Fruit fly (Drosophila melanogaster) whole organism, embryonic: ENCODE results near the gene Taf10.

Experiments used
- CG10209 ChIP-seq: fragments of 200-800 bp; sonication (Bioruptor generic); optimal IDR thresholded peaks from 3 replicates; lab custom pipeline; 2017; ENCODE audit warnings: missing biosample characterization, mild to moderate bottlenecking, missing genetic modification characterization, missing genetic modification reagents
- CG10431 ChIP-seq: fragments of 200-800 bp; sonication (Bioruptor generic); optimal IDR thresholded peaks from 3 replicates; lab custom pipeline; 2018; ENCODE audit warnings: missing biosample characterization, mild to moderate bottlenecking, missing genetic modification characterization
- CG11093 ChIP-seq: fragments of 200-800 bp; sonication (Bioruptor generic); IDR thresholded peaks from 3 replicates; pipeline ENCODE4 v1.3.6; 2022; ENCODE audit warnings: missing biosample characterization, missing genetic modification characterization
- CG11504 ChIP-seq: fragments of 200-800 bp; sonication (Bioruptor generic); optimal IDR thresholded peaks from 3 replicates; lab custom pipeline; 2019; ENCODE audit warnings: missing biosample characterization, mild to moderate bottlenecking, missing genetic modification characterization, moderate library complexity
- CG11560 ChIP-seq: fragments of 200-800 bp; sonication (Bioruptor generic); IDR thresholded peaks from 3 replicates; pipeline ENCODE4 v1.3.6; 2022; ENCODE audit warnings: missing biosample characterization, missing genetic modification characterization
- CG1233 ChIP-seq: fragments of 200-800 bp; sonication (Bioruptor generic); optimal IDR thresholded peaks from 4 replicates; lab custom pipeline; 2018; ENCODE audit warnings: missing biosample characterization, mild to moderate bottlenecking, missing genetic modification characterization
- CG12391 ChIP-seq: fragments of 200-800 bp; sonication (Bioruptor generic); optimal IDR thresholded peaks from 3 replicates; lab custom pipeline; 2018; ENCODE audit warnings: missing biosample characterization, mild to moderate bottlenecking, missing genetic modification characterization, moderate library complexity
- CG12769 ChIP-seq: fragments of 200-800 bp; sonication (Bioruptor generic); optimal IDR thresholded peaks from 2 replicates; lab custom pipeline; 2019; ENCODE audit warnings: missing biosample characterization, mild to moderate bottlenecking, missing genetic modification characterization, moderate library complexity
- CG13287 ChIP-seq: fragments of 200-800 bp; sonication (Bioruptor generic); IDR thresholded peaks from 2 replicates; pipeline ENCODE4 v1.3.6; 2022; ENCODE audit warnings: missing biosample characterization, missing genetic modification characterization; ENCODE audit not compliant: partially characterized antibody
- CG13775 ChIP-seq: fragments of 200-800 bp; sonication (Bioruptor generic); optimal IDR thresholded peaks from 3 replicates; lab custom pipeline; 2017; ENCODE audit warnings: missing biosample characterization, mild to moderate bottlenecking, missing genetic modification characterization
- CG13894 ChIP-seq: fragments of 200-800 bp; sonication (Bioruptor generic); optimal IDR thresholded peaks from 3 replicates; lab custom pipeline; 2018; ENCODE audit warnings: missing biosample characterization, mild to moderate bottlenecking, missing genetic modification characterization, moderate library complexity
- CG18262 ChIP-seq: fragments of 200-800 bp; optimal IDR thresholded peaks from 3 replicates; lab custom pipeline; 2019; ENCODE audit warnings: missing biosample characterization, mild to moderate bottlenecking, missing genetic modification characterization, moderate library complexity
- CG18764 ChIP-seq: fragments of 200-800 bp; sonication (Bioruptor generic); optimal IDR thresholded peaks from 3 replicates; lab custom pipeline; 2016; ENCODE audit warnings: missing biosample characterization, missing genetic modification characterization
- CG2120 ChIP-seq: fragments of 200-800 bp; sonication (Bioruptor generic); optimal IDR thresholded peaks from 3 replicates; lab custom pipeline; 2016; ENCODE audit warnings: missing biosample characterization, missing genetic modification characterization
- CG2678 ChIP-seq: fragments of 200-800 bp; sonication (Bioruptor generic); optimal IDR thresholded peaks from 3 replicates; lab custom pipeline; 2019; ENCODE audit warnings: missing biosample characterization, mild to moderate bottlenecking, missing genetic modification characterization, moderate library complexity
- CG30403 ChIP-seq: fragments of 200-800 bp; sonication (Bioruptor generic); optimal IDR thresholded peaks from 3 replicates; lab custom pipeline; 2016; ENCODE audit warnings: missing biosample characterization, missing genetic modification characterization
- CG3847 ChIP-seq: fragments of 200-800 bp; sonication (Bioruptor generic); IDR thresholded peaks from 2 replicates; pipeline ENCODE4 v1.3.6; 2022; ENCODE audit warnings: missing biosample characterization, missing genetic modification characterization
- CG4424 ChIP-seq: fragments of 200-800 bp; sonication (Bioruptor generic); optimal IDR thresholded peaks from 3 replicates; lab custom pipeline; 2016; ENCODE audit warnings: missing biosample characterization, missing genetic modification characterization
- CG5953 ChIP-seq: fragments of 200-800 bp; sonication (Bioruptor generic); IDR thresholded peaks from 2 replicates; pipeline ENCODE4 v1.3.6; 2022; ENCODE audit warnings: missing biosample characterization, missing genetic modification characterization
- CG6272 ChIP-seq: fragments of 200-800 bp; sonication (Bioruptor generic); IDR thresholded peaks from 2 replicates; pipeline ENCODE4 v1.3.6; 2022; ENCODE audit warnings: missing biosample characterization, missing genetic modification characterization
- CG6654 ChIP-seq: fragments of 200-800 bp; sonication (Bioruptor generic); optimal IDR thresholded peaks from 2 replicates; lab custom pipeline; 2017; ENCODE audit warnings: missing biosample characterization, mild to moderate bottlenecking, missing genetic modification characterization
- CG6689 ChIP-seq: fragments of 200-800 bp; sonication (Bioruptor generic); IDR thresholded peaks from 2 replicates; pipeline ENCODE4 v1.3.6; 2022; ENCODE audit warnings: missing biosample characterization, missing genetic modification characterization
- CG7357 ChIP-seq: fragments of 200-800 bp; sonication (Bioruptor generic); IDR thresholded peaks from 3 replicates; pipeline ENCODE4 v1.3.6; 2022; ENCODE audit warnings: missing biosample characterization, missing genetic modification characterization
- CG7372 ChIP-seq: fragments of 200-800 bp; sonication (Bioruptor generic); IDR thresholded peaks from 2 replicates; pipeline ENCODE4 v1.3.6; 2022; ENCODE audit warnings: missing biosample characterization, missing genetic modification characterization
- CG8924 ChIP-seq: fragments of 200-800 bp; optimal IDR thresholded peaks from 3 replicates; lab custom pipeline; 2019; ENCODE audit warnings: missing biosample characterization, mild to moderate bottlenecking, missing genetic modification characterization, moderate library complexity
- CoRest ChIP-seq: fragments of 200-800 bp; sonication (Bioruptor generic); optimal IDR thresholded peaks from 3 replicates; lab custom pipeline; 2018; ENCODE audit warnings: missing biosample characterization, mild to moderate bottlenecking, missing genetic modification characterization, moderate library complexity
- Hr3 ChIP-seq: fragments of 200-800 bp; sonication (Bioruptor generic); optimal IDR thresholded peaks from 3 replicates; lab custom pipeline; 2016; ENCODE audit warnings: missing biosample characterization, missing genetic modification characterization
- Med ChIP-seq: fragments of 200-800 bp; sonication (Bioruptor generic); peaks from one replicate; lab custom pipeline; 2016; ENCODE audit warnings: missing biosample characterization, missing genetic modification characterization, mild to moderate bottlenecking, inconsistent platforms, moderate library complexity
- Ptx1 ChIP-seq: fragments of 200-800 bp; sonication (Bioruptor generic); IDR thresholded peaks from 2 replicates; pipeline ENCODE4 v1.3.6; 2022; ENCODE audit warnings: missing biosample characterization, missing genetic modification characterization
- Rx ChIP-seq: fragments of 200-800 bp; sonication (Bioruptor generic); IDR thresholded peaks from 2 replicates; pipeline ENCODE4 v1.3.6; 2022; ENCODE audit warnings: missing biosample characterization, missing genetic modification characterization
- TFAM ChIP-seq: fragments of 200-800 bp; sonication (Bioruptor generic); optimal IDR thresholded peaks from 2 replicates; lab custom pipeline; 2017; ENCODE audit warnings: missing biosample characterization, missing genetic modification characterization, inconsistent platforms
- Xrp1 ChIP-seq: fragments of 200-800 bp; sonication (Bioruptor generic); IDR thresholded peaks from 2 replicates; pipeline ENCODE4 v1.3.6; 2022; ENCODE audit warnings: missing biosample characterization, missing genetic modification characterization
- abd-A ChIP-seq: fragments of 200-800 bp; sonication (Bioruptor generic); optimal IDR thresholded peaks from 3 replicates; lab custom pipeline; 2019; ENCODE audit warnings: missing biosample characterization, mild to moderate bottlenecking, missing genetic modification characterization, moderate library complexity
- amos ChIP-seq: fragments of 200-800 bp; sonication (Bioruptor generic); IDR thresholded peaks from 2 replicates; pipeline ENCODE4 v1.3.6; 2022; ENCODE audit warnings: missing biosample characterization, missing genetic modification characterization; ENCODE audit not compliant: partially characterized antibody
- chinmo ChIP-seq: fragments of 200-800 bp; sonication (Bioruptor generic); IDR thresholded peaks from 4 replicates; pipeline ENCODE4 v1.3.6; 2022; ENCODE audit warnings: missing biosample characterization, missing genetic modification characterization; ENCODE audit not compliant: partially characterized antibody
- dmrt99B ChIP-seq: fragments of 200-800 bp; sonication (Bioruptor generic); optimal IDR thresholded peaks from 2 replicates; lab custom pipeline; 2018; ENCODE audit warnings: missing biosample characterization, mild to moderate bottlenecking, missing genetic modification characterization, moderate library complexity
- fru ChIP-seq: fragments of >200 bp; optimal IDR thresholded peaks from 2 replicates; lab custom pipeline; 2017
- gem ChIP-seq: fragments of 200-800 bp; sonication (Bioruptor generic); optimal IDR thresholded peaks from 2 replicates; lab custom pipeline; 2019; ENCODE audit warnings: missing biosample characterization, mild to moderate bottlenecking, missing genetic modification characterization, moderate library complexity
- lab ChIP-seq: fragments of 200-800 bp; sonication (Bioruptor generic); optimal IDR thresholded peaks from 3 replicates; lab custom pipeline; 2017; ENCODE audit warnings: missing biosample characterization, missing genetic modification characterization, mild to moderate bottlenecking, moderate library complexity, missing genetic modification reagents
- lmd ChIP-seq: fragments of 200-800 bp; sonication (Bioruptor generic); IDR thresholded peaks from 2 replicates; pipeline ENCODE4 v1.3.6; 2022; ENCODE audit warnings: missing biosample characterization, missing genetic modification characterization
- nmo ChIP-seq: fragments of 200-800 bp; sonication (Bioruptor generic); optimal IDR thresholded peaks from 2 replicates; lab custom pipeline; 2018; ENCODE audit warnings: missing biosample characterization, mild to moderate bottlenecking, missing genetic modification characterization, moderate library complexity
- onecut ChIP-seq: fragments of 200-800 bp; sonication (Bioruptor generic); IDR thresholded peaks from 2 replicates; pipeline ENCODE4 v1.3.6; 2022; ENCODE audit warnings: missing biosample characterization, missing genetic modification characterization
- sens ChIP-seq: fragments of 200-800 bp; sonication (Bioruptor generic); peaks from one replicate; lab custom pipeline; 2016; ENCODE audit warnings: missing biosample characterization, missing genetic modification characterization
- sug ChIP-seq: fragments of 200-800 bp; optimal IDR thresholded peaks from 2 replicates; lab custom pipeline; 2019; ENCODE audit warnings: missing biosample characterization, mild to moderate bottlenecking, missing genetic modification characterization, moderate library complexity
- tup ChIP-seq: fragments of 200-800 bp; sonication (Bioruptor generic); optimal IDR thresholded peaks from 2 replicates; lab custom pipeline; 2016; ENCODE audit warnings: missing biosample characterization, mild to moderate bottlenecking, missing genetic modification characterization, moderate library complexity
- zfh2 ChIP-seq: fragments of 200-800 bp; sonication (Bioruptor generic); optimal IDR thresholded peaks from 2 replicates; lab custom pipeline; 2016; ENCODE audit warnings: missing biosample characterization, missing genetic modification characterization

Gene Taf10

dm6 chr2L:2729882-2730281, 37.8 kb upstream of the Taf10 start (continued):
- 0 out of 2 replicates have a peak, but pooled peaks have one; percentile 29 for TF ChIP-seq Xrp1 (GFP tag; lab: Robert Waterston, UW)
- TF ChIP-seq onecut (GFP tag; lab: Robert Waterston, UW), result peak; percentile 6; the same call in 1 of the 2 replicates
- no peak for TF ChIP-seq CG6654
- no peak for TF ChIP-seq TFAM
- TF ChIP-seq CG3847, result peak; percentile 44; the same call in 1 of the 2 replicates
- TF ChIP-seq lab (GFP tag; lab: Kevin White, UChicago), result peak; percentile 74

dm6 chr2L:2730756-2731155, 36.9 kb upstream of the Taf10 start:
- TF ChIP-seq Med (GFP tag; lab: Kevin White, UChicago) (peak; percentile 28), CG12769 (tag; lab: Kevin White, UChicago) (peak; percentile 9), fru (lab: Kevin White, UChicago) (no peak), CG5953 (GFP tag; lab: Robert Waterston, UW) (no peak), CG13894 (tag; lab: Kevin White, UChicago) (peak; percentile 1), CG7372 (GFP tag; lab: Robert Waterston, UW) (peak; percentile 91), amos (GFP tag; lab: Robert Waterston, UW) (no peak), CG11093 (no peak), CG1233 (GFP tag; lab: Kevin White, UChicago) (no peak)

- peak; percentile 0 for TF ChIP-seq CG8924
- TF ChIP-seq CG6272, result no peak
- peak; percentile 62; the same call in 1 of the 2 replicates for TF ChIP-seq Rx
- no peak for TF ChIP-seq CG11560 (tag; lab: Robert Waterston, UW)
- peak; percentile 43 for TF ChIP-seq Ptx1 (GFP tag; lab: Robert Waterston, UW)
- peak; percentile 29 for TF ChIP-seq CG12391
- peak; percentile 35 for TF ChIP-seq sug (tag; lab: Kevin White, UChicago)
- TF ChIP-seq CG18262, result peak; percentile 38
- TF ChIP-seq CG11504 (tag; lab: Kevin White, UChicago), result peak; percentile 57
- no peak for TF ChIP-seq CG18764 (GFP tag; lab: Kevin White, UChicago)
- peak; percentile 42 for TF ChIP-seq CG4424 (GFP tag; lab: Kevin White, UChicago)
- no peak for TF ChIP-seq zfh2 (GFP tag; lab: Kevin White, UChicago)
- TF ChIP-seq CG11093, result 0 out of 3 replicates have a peak, but pooled peaks have one; percentile 22
- 0 out of 4 replicates have a peak, but pooled peaks have one; percentile 68 for TF ChIP-seq chinmo (GFP tag; lab: Robert Waterston, UW)
- no peak for TF ChIP-seq CG13775
- TF ChIP-seq sens (GFP tag; lab: Kevin White, UChicago), result peak; percentile 79
- TF ChIP-seq CG13287 (GFP tag; lab: Robert Waterston, UW), result no peak
- peak; percentile 38 for TF ChIP-seq CG2678 (tag; lab: Kevin White, UChicago)
- TF ChIP-seq CG10431, result no peak
- peak; percentile 17 for TF ChIP-seq CG30403 (GFP tag; lab: Kevin White, UChicago)
- peak; percentile 18 for TF ChIP-seq CoRest
- peak; percentile 68 for TF ChIP-seq dmrt99B (tag; lab: Kevin White, UChicago)
- TF ChIP-seq abd-A (tag; lab: Kevin White, UChicago), result no peak
- TF ChIP-seq CG6689 (GFP tag; lab: Robert Waterston, UW), result peak; percentile 67; the same call in 1 of the 2 replicates
- peak; percentile 57 for TF ChIP-seq lmd (GFP tag; lab: Robert Waterston, UW)
- TF ChIP-seq CG7357 (GFP tag; lab: Robert Waterston, UW), result no peak
- peak; percentile 8 for TF ChIP-seq CG10209
- TF ChIP-seq nmo, result peak; percentile 29
- TF ChIP-seq Hr3 (GFP tag; lab: Kevin White, UChicago), result peak; percentile 10
- TF ChIP-seq tup (GFP tag; lab: Kevin White, UChicago), result no peak
- TF ChIP-seq CG2120 (GFP tag; lab: Kevin White, UChicago), result peak; percentile 22
- peak; percentile 56 for TF ChIP-seq gem (tag; lab: Kevin White, UChicago)
Observed at dm6 chr2L:2731370-2732138, 36.1 kb upstream of the Taf10 start.
